Worm (Caenorhabditis elegans) whole organism, L3 larva: ENCODE data around the gene C05C9.3.

Source experiments
- fkh-10 ChIP-seq: sonication (generic microtip); optimal IDR thresholded peaks from 2 replicates; lab custom pipeline; 2017; ENCODE audit warnings: missing biosample characterization, missing genetic modification reagents, missing genetic modification characterization
- lin-15B ChIP-seq: fragments of 150-350 bp; optimal IDR thresholded peaks from 2 replicates; lab custom pipeline; 2014; ENCODE audit warnings: missing biosample characterization, missing genetic modification characterization

DNA sequence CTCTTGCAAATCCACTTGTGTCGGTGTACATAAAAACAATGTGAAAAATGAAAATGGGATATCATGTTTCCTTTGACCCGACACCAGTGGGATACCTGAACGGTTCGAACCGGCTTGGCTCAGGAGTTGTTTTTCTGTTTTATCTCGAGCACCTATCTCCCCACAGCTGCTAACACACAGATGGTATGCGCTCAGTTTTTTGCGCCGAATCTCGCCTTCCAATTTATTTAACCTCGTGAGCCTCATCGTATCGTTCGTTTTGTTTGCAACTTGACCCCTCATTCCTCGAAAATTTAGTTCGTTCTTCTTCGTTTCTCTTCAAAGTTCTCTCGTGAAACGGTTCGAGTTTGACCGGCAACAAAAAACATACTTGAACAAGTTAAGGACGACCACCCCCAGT lies 7.9 kb upstream of the C05C9.3 start, which contains the start of gene C05C9.1:
- TF ChIP-seq fkh-10 (no peak), lin-15B (tag; lab: Kevin White, UChicago) (no peak)
